Worm (Caenorhabditis elegans) whole organism, mixed stage, embryonic: ENCODE results near the gene srv-16.

Experiments
- blmp-1 ChIP-seq: fragments of 150-350 bp; optimal IDR thresholded peaks from 2 replicates; lab custom pipeline; 2014; ENCODE audit warnings: missing biosample characterization, missing genetic modification characterization
- ceh-83 ChIP-seq: fragments of 200-800 bp; sonication (Bioruptor generic); optimal IDR thresholded peaks from 2 replicates; lab custom pipeline; 2018; ENCODE audit warnings: mild to moderate bottlenecking, missing genetic modification characterization, missing compliant biosample characterization
- drap-1 ChIP-seq: fragments of 200-800 bp; sonication (Bioruptor generic); optimal IDR thresholded peaks from 3 replicates; lab custom pipeline; 2018; ENCODE audit warnings: mild to moderate bottlenecking, missing genetic modification characterization, missing compliant biosample characterization
- elt-3 ChIP-seq: fragments of 150-350 bp; optimal IDR thresholded peaks from 2 replicates; lab custom pipeline; 2014; ENCODE audit warnings: missing biosample characterization, missing genetic modification characterization
- ham-2 ChIP-seq: fragments of 200-800 bp; sonication (Bioruptor generic); optimal IDR thresholded peaks from 2 replicates; lab custom pipeline; 2018; ENCODE audit warnings: mild to moderate bottlenecking, missing genetic modification characterization, missing compliant biosample characterization
- lin-13 ChIP-seq: fragments of 150-350 bp; optimal IDR thresholded peaks from 2 replicates; lab custom pipeline; 2014; ENCODE audit warnings: missing biosample characterization, missing genetic modification characterization
- lsy-2 ChIP-seq: fragments of 150-350 bp; optimal IDR thresholded peaks from 2 replicates; lab custom pipeline; 2014; ENCODE audit warnings: missing biosample characterization, missing genetic modification characterization
- mab-5 ChIP-seq: fragments of 150-350 bp; optimal IDR thresholded peaks from 2 replicates; lab custom pipeline; 2014; ENCODE audit warnings: missing biosample characterization, missing genetic modification characterization
- nhr-28 ChIP-seq: fragments of 150-350 bp; optimal IDR thresholded peaks from 2 replicates; lab custom pipeline; 2014; ENCODE audit warnings: missing biosample characterization, missing genetic modification characterization
- pha-4 ChIP-seq: fragments of 150-350 bp; optimal IDR thresholded peaks from 2 replicates; lab custom pipeline; 2018; ENCODE audit warnings: missing biosample characterization, missing genetic modification reagents, missing genetic modification characterization
- snpc-4 ChIP-seq: fragments of 150-350 bp; optimal IDR thresholded peaks from 2 replicates; lab custom pipeline; 2014; ENCODE audit warnings: missing biosample characterization, missing genetic modification characterization
- tbx-8 ChIP-seq: fragments of 200-800 bp; sonication (Bioruptor generic); optimal IDR thresholded peaks from 2 replicates; lab custom pipeline; 2018; ENCODE audit warnings: mild to moderate bottlenecking, missing genetic modification characterization, moderate library complexity, missing compliant biosample characterization
- unc-62 ChIP-seq: fragments of 150-350 bp; optimal IDR thresholded peaks from 2 replicates; lab custom pipeline; 2014; ENCODE audit warnings: missing biosample characterization, missing genetic modification reagents, missing genetic modification characterization

- no peak for TF ChIP-seq unc-62 (GFP tag; lab: Kevin White, UChicago)
- no peak for TF ChIP-seq pha-4
- TF ChIP-seq snpc-4, result no peak
- TF ChIP-seq ham-2 (GFP tag; lab: Kevin White, UChicago), result no peak
- no peak for TF ChIP-seq blmp-1
- TF ChIP-seq mab-5, result no peak
- no peak for TF ChIP-seq tbx-8
- no peak for TF ChIP-seq nhr-28
- TF ChIP-seq lsy-2 (tag; lab: Kevin White, UChicago), result no peak
- no peak for TF ChIP-seq drap-1 (GFP tag; lab: Kevin White, UChicago)
- no peak for TF ChIP-seq ceh-83
- TF ChIP-seq lin-13 (tag; lab: Kevin White, UChicago), result no peak
- no peak for TF ChIP-seq elt-3 (tag; lab: Kevin White, UChicago)
Measured at ce11 chrIV:15900158-15900557, 33.6 kb downstream of the srv-16 start.
